Fruit fly (Drosophila melanogaster) whole organism, embryonic: ENCODE data around the gene CG10431.

ENCODE experiments used
- Adf1 ChIP-seq: fragments of 200-800 bp; sonication (Bioruptor generic); IDR thresholded peaks from 2 replicates; pipeline ENCODE4 v1.3.6; 2022; ENCODE audit warnings: missing biosample characterization, missing genetic modification characterization
- Atf6 ChIP-seq: fragments of 200-800 bp; sonication (Bioruptor generic); IDR thresholded peaks from 2 replicates; pipeline ENCODE4 v1.3.6; 2022; ENCODE audit warnings: missing biosample characterization, missing genetic modification characterization
- Awh ChIP-seq: fragments of 200-800 bp; sonication (Bioruptor generic); IDR thresholded peaks from 2 replicates; pipeline ENCODE4, ENCODE4 v1.3.6; 2022; ENCODE audit warnings: missing biosample characterization, missing genetic modification characterization
- CG10543 ChIP-seq: fragments of 200-800 bp; sonication (Bioruptor generic); optimal IDR thresholded peaks from 3 replicates; lab custom pipeline; 2017; ENCODE audit warnings: missing biosample characterization, mild to moderate bottlenecking, missing genetic modification characterization, moderate library complexity
- CG11504 ChIP-seq: fragments of 200-800 bp; sonication (Bioruptor generic); optimal IDR thresholded peaks from 3 replicates; lab custom pipeline; 2019; ENCODE audit warnings: missing biosample characterization, mild to moderate bottlenecking, missing genetic modification characterization, moderate library complexity
- CG13894 ChIP-seq: fragments of 200-800 bp; sonication (Bioruptor generic); optimal IDR thresholded peaks from 3 replicates; lab custom pipeline; 2018; ENCODE audit warnings: missing biosample characterization, mild to moderate bottlenecking, missing genetic modification characterization, moderate library complexity
- CG17568 ChIP-seq: fragments of 200-800 bp; sonication (Bioruptor generic); optimal IDR thresholded peaks from 2 replicates; lab custom pipeline; 2018; ENCODE audit warnings: missing biosample characterization, mild to moderate bottlenecking, missing genetic modification characterization, moderate library complexity
- CG1792 ChIP-seq: fragments of 200-800 bp; sonication (Bioruptor generic); optimal IDR thresholded peaks from 2 replicates; lab custom pipeline; 2016; ENCODE audit warnings: missing biosample characterization, missing genetic modification characterization
- CG31388 ChIP-seq: fragments of 200-800 bp; sonication (Bioruptor generic); optimal IDR thresholded peaks from 2 replicates; lab custom pipeline; 2016; ENCODE audit warnings: missing biosample characterization, missing genetic modification characterization
- CG3847 ChIP-seq: fragments of 200-800 bp; sonication (Bioruptor generic); IDR thresholded peaks from 2 replicates; pipeline ENCODE4 v1.3.6; 2022; ENCODE audit warnings: missing biosample characterization, missing genetic modification characterization
- CG3995 ChIP-seq: fragments of 200-800 bp; sonication (Bioruptor generic); optimal IDR thresholded peaks from 3 replicates; lab custom pipeline; 2016; ENCODE audit warnings: missing biosample characterization, missing genetic modification characterization
- CG4282 ChIP-seq: fragments of 200-800 bp; sonication (Bioruptor generic); optimal IDR thresholded peaks from 2 replicates; lab custom pipeline; 2016; ENCODE audit warnings: missing biosample characterization, missing genetic modification characterization
- CG4730 ChIP-seq: fragments of 200-800 bp; sonication (Bioruptor generic); IDR thresholded peaks from 2 replicates; pipeline ENCODE4 v1.3.6; 2022; ENCODE audit warnings: missing biosample characterization, missing genetic modification characterization
- CG7745 ChIP-seq: fragments of 200-800 bp; sonication (Bioruptor generic); optimal IDR thresholded peaks from 2 replicates; lab custom pipeline; 2018; ENCODE audit warnings: missing biosample characterization, mild to moderate bottlenecking, missing genetic modification characterization, moderate library complexity
- CG7839 ChIP-seq: fragments of 200-800 bp; sonication (Bioruptor generic); optimal IDR thresholded peaks from 3 replicates; lab custom pipeline; 2018; ENCODE audit warnings: missing biosample characterization, mild to moderate bottlenecking, missing genetic modification characterization, moderate library complexity
- CG7963 ChIP-seq: fragments of 200-800 bp; sonication (Bioruptor generic); IDR thresholded peaks from 3 replicates; pipeline ENCODE4 v1.3.6; 2022; ENCODE audit warnings: missing biosample characterization, missing genetic modification characterization; ENCODE audit not compliant: partially characterized antibody
- CG8089 ChIP-seq: fragments of 200-800 bp; sonication (Bioruptor generic); optimal IDR thresholded peaks from 3 replicates; lab custom pipeline; 2016; ENCODE audit warnings: missing biosample characterization, missing genetic modification characterization
- CG9727 ChIP-seq: fragments of 200-800 bp; sonication (Bioruptor generic); optimal IDR thresholded peaks from 3 replicates; lab custom pipeline; 2017; ENCODE audit warnings: missing biosample characterization, mild to moderate bottlenecking, missing genetic modification characterization
- Dll ChIP-seq: fragments of 200-800 bp; sonication (Bioruptor generic); IDR thresholded peaks from 4 replicates; pipeline ENCODE4 v1.3.6; 2022; ENCODE audit warnings: missing biosample characterization, missing genetic modification characterization; ENCODE audit not compliant: partially characterized antibody
- Hey ChIP-seq: fragments of 200-800 bp; sonication (Bioruptor generic); optimal IDR thresholded peaks from 3 replicates; lab custom pipeline; 2018; ENCODE audit warnings: missing biosample characterization, mild to moderate bottlenecking, missing genetic modification characterization
- Hr39 ChIP-seq: fragments of >200 bp; optimal IDR thresholded peaks from 2 replicates; lab custom pipeline; 2017
- Jarid2 ChIP-seq: fragments of 200-800 bp; sonication (Bioruptor generic); optimal IDR thresholded peaks from 3 replicates; lab custom pipeline; 2017; ENCODE audit warnings: mild to moderate bottlenecking, missing biosample characterization, missing genetic modification reagents, missing genetic modification characterization
- Kr ChIP-seq: fragments of 200-800 bp; sonication (Bioruptor generic); optimal IDR thresholded peaks from 2 replicates; lab custom pipeline; 2017; ENCODE audit warnings: missing biosample characterization, mild to moderate bottlenecking, missing genetic modification characterization
- Lhr ChIP-seq: fragments of 200-800 bp; sonication (Bioruptor generic); optimal IDR thresholded peaks from 3 replicates; lab custom pipeline; 2017; ENCODE audit warnings: mild to moderate bottlenecking, missing biosample characterization, missing genetic modification reagents, missing genetic modification characterization
- Med ChIP-seq: fragments of 200-800 bp; sonication (Bioruptor generic); peaks from one replicate; lab custom pipeline; 2016; ENCODE audit warnings: missing biosample characterization, missing genetic modification characterization, mild to moderate bottlenecking, inconsistent platforms, moderate library complexity
- Scr ChIP-seq: fragments of 200-800 bp; sonication (Bioruptor generic); IDR thresholded peaks from 2 replicates; pipeline ENCODE4 v1.3.6; 2022; ENCODE audit warnings: missing biosample characterization, missing genetic modification characterization; ENCODE audit not compliant: partially characterized antibody
- Six4 ChIP-seq: fragments of 200-800 bp; sonication (Bioruptor generic); optimal IDR thresholded peaks from 2 replicates; lab custom pipeline; 2016; ENCODE audit warnings: missing biosample characterization, missing genetic modification characterization
- Tbp ChIP-seq: fragments of >200 bp; optimal IDR thresholded peaks from 2 replicates; lab custom pipeline; 2018; ENCODE audit warnings: missing biosample characterization, missing genetic modification characterization
- abd-A ChIP-seq: fragments of 200-800 bp; sonication (Bioruptor generic); optimal IDR thresholded peaks from 3 replicates; lab custom pipeline; 2019; ENCODE audit warnings: missing biosample characterization, mild to moderate bottlenecking, missing genetic modification characterization, moderate library complexity
- ap ChIP-seq: fragments of 200-800 bp; sonication (Bioruptor generic); IDR thresholded peaks from 2 replicates; pipeline ENCODE4 v1.3.6; 2022; ENCODE audit warnings: missing biosample characterization, missing genetic modification characterization
- cas ChIP-seq: fragments of 200-800 bp; sonication (Bioruptor generic); IDR thresholded peaks from 2 replicates; pipeline ENCODE4 v1.3.6; 2022; ENCODE audit warnings: missing biosample characterization, missing genetic modification characterization
- crol ChIP-seq: fragments of 200-800 bp; sonication (Bioruptor generic); IDR thresholded peaks from 2 replicates; pipeline ENCODE4 v1.3.6; 2022; ENCODE audit warnings: missing biosample characterization, missing genetic modification characterization
- crp ChIP-seq, 2 experiments: fragments of 200-800 bp; sonication (Bioruptor generic); optimal IDR thresholded peaks; 2 replicates in 1 of 2; 3 replicates in 1 of 2; lab custom pipeline; 2017; ENCODE audit warnings: missing biosample characterization in 2 of 2, missing genetic modification characterization in 2 of 2, mild to moderate bottlenecking in 1 of 2, moderate library complexity in 1 of 2
- ewg ChIP-seq: fragments of 200-800 bp; sonication (Bioruptor generic); optimal IDR thresholded peaks from 3 replicates; lab custom pipeline; 2017; ENCODE audit warnings: mild to moderate bottlenecking, missing biosample characterization, missing genetic modification reagents, missing genetic modification characterization
- fu2 ChIP-seq: fragments of 200-800 bp; sonication (Bioruptor generic); optimal IDR thresholded peaks from 2 replicates; lab custom pipeline; 2016; ENCODE audit warnings: missing biosample characterization, missing genetic modification characterization
- gcm ChIP-seq: fragments of 200-800 bp; sonication (Bioruptor generic); optimal IDR thresholded peaks from 2 replicates; lab custom pipeline; 2019; ENCODE audit warnings: missing biosample characterization, mild to moderate bottlenecking, missing genetic modification characterization, moderate library complexity
- gem ChIP-seq: fragments of 200-800 bp; sonication (Bioruptor generic); optimal IDR thresholded peaks from 2 replicates; lab custom pipeline; 2019; ENCODE audit warnings: missing biosample characterization, mild to moderate bottlenecking, missing genetic modification characterization, moderate library complexity
- h ChIP-seq: fragments of >200 bp; optimal IDR thresholded peaks from 2 replicates; lab custom pipeline; 2017
- jigr1 ChIP-seq: fragments of 200-800 bp; sonication (Bioruptor generic); IDR thresholded peaks from 3 replicates; pipeline ENCODE4 v1.3.6; 2022; ENCODE audit warnings: missing biosample characterization, missing genetic modification characterization
- jing ChIP-seq: fragments of 200-800 bp; sonication (Bioruptor generic); optimal IDR thresholded peaks from 2 replicates; lab custom pipeline; 2018; ENCODE audit warnings: missing biosample characterization, mild to moderate bottlenecking, missing genetic modification characterization
- luna ChIP-seq: fragments of 200-800 bp; sonication (Bioruptor generic); optimal IDR thresholded peaks from 2 replicates; lab custom pipeline; 2016; ENCODE audit warnings: missing biosample characterization, missing genetic modification characterization
- mirr ChIP-seq: fragments of 200-800 bp; sonication (Bioruptor generic); optimal IDR thresholded peaks from 3 replicates; lab custom pipeline; 2018; ENCODE audit warnings: missing biosample characterization, mild to moderate bottlenecking, missing genetic modification characterization
- nom ChIP-seq: fragments of 200-800 bp; sonication (Bioruptor generic); optimal IDR thresholded peaks from 2 replicates; lab custom pipeline; 2017; ENCODE audit warnings: missing biosample characterization, missing genetic modification characterization, mild to moderate bottlenecking, moderate library complexity, missing genetic modification reagents
- psq ChIP-seq: fragments of 200-800 bp; sonication (Bioruptor generic); optimal IDR thresholded peaks from 2 replicates; lab custom pipeline; 2017; ENCODE audit warnings: missing biosample characterization, missing genetic modification characterization
- rib ChIP-seq: fragments of 200-800 bp; sonication (Bioruptor generic); IDR thresholded peaks from 2 replicates; pipeline ENCODE4 v1.3.6; 2022; ENCODE audit warnings: missing biosample characterization, missing genetic modification characterization
- sisA ChIP-seq: fragments of 200-800 bp; sonication (Bioruptor generic); IDR thresholded peaks from 2 replicates; pipeline ENCODE4 v1.3.6; 2022; ENCODE audit warnings: missing biosample characterization, missing genetic modification characterization
- sr ChIP-seq: fragments of 200-800 bp; sonication (Bioruptor generic); IDR thresholded peaks from 3 replicates; pipeline ENCODE4 v1.3.6; 2022; ENCODE audit warnings: missing biosample characterization, missing genetic modification characterization
- stc ChIP-seq: fragments of 200-800 bp; sonication (Bioruptor generic); IDR thresholded peaks from 2 replicates; pipeline ENCODE4 v1.3.6; 2022; ENCODE audit warnings: missing biosample characterization, missing genetic modification characterization
- tna ChIP-seq: fragments of 200-800 bp; sonication (Bioruptor generic); IDR thresholded peaks from 2 replicates; pipeline ENCODE4 v1.3.6; 2022; ENCODE audit warnings: missing biosample characterization, missing genetic modification characterization; ENCODE audit not compliant: partially characterized antibody
- wek ChIP-seq: fragments of 200-800 bp; sonication (Bioruptor generic); optimal IDR thresholded peaks from 3 replicates; lab custom pipeline; 2018; ENCODE audit warnings: missing biosample characterization, mild to moderate bottlenecking, missing genetic modification characterization, moderate library complexity
- zen ChIP-seq: fragments of 200-800 bp; sonication (Bioruptor generic); optimal IDR thresholded peaks from 3 replicates; lab custom pipeline; 2018; ENCODE audit warnings: missing biosample characterization, mild to moderate bottlenecking, missing genetic modification characterization, moderate library complexity
- zen2 ChIP-seq: fragments of 200-800 bp; sonication (Bioruptor generic); IDR thresholded peaks from 3 replicates; pipeline ENCODE4 v1.3.6; 2022; ENCODE audit warnings: missing biosample characterization, missing genetic modification characterization; ENCODE audit not compliant: partially characterized antibody

CG10431 gene

DNA sequence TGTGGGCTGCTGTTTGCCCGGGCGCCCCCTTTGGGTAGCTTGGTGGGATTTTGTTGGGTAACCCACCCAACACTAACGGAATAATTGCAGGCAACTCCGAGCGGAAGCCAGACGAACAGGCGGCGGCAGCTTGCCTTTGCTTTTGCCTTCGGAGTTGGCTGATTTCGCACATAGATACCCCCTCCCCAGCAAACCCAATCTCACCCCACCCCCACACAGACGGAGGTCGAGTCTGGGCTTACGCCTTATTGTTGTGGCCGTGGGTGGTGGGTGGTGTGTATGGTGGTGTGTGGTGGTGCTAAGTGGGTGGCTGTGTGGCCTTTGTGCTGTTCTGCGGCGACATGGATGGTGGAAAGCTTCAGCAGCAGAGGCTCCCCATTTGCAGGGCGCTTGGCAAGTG lies 41.1 kb downstream of the CG10431 start:
- TF ChIP-seq Dll (GFP tag; lab: Robert Waterston, UW) (no peak), CG11504 (tag; lab: Kevin White, UChicago) (no peak), CG13894 (tag; lab: Kevin White, UChicago) (peak; percentile 49), CG31388 (no peak), Six4 (GFP tag; lab: Kevin White, UChicago) (no peak), CG7963 (GFP tag; lab: Robert Waterston, UW) (no peak), Jarid2 (GFP tag; lab: Kevin White, UChicago) (no peak), Lhr (GFP tag; lab: Kevin White, UChicago) (no peak), Hey (tag; lab: Kevin White, UChicago) (peak; percentile 96), crp (GFP tag; optimal IDR thresholded peaks at IDR 0.05; lab: Kevin White, UChicago) (no peak), CG17568 (GFP tag; lab: Kevin White, UChicago) (no peak), CG7839 (no peak), Kr (no peak), Scr (GFP tag; lab: Robert Waterston, UW) (no peak), fu2 (GFP tag; lab: Kevin White, UChicago) (no peak), zen (tag; lab: Kevin White, UChicago) (no peak), luna (no peak), rib (no peak), Atf6 (GFP tag; lab: Robert Waterston, UW) (no peak), sr (GFP tag; lab: Robert Waterston, UW) (no peak), CG8089 (GFP tag; lab: Kevin White, UChicago) (no peak), Tbp (GFP tag; lab: Kevin White, UChicago) (no peak), CG4730 (GFP tag; lab: Robert Waterston, UW) (no peak), jigr1 (GFP tag; lab: Robert Waterston, UW) (no peak), CG3847 (GFP tag; lab: Robert Waterston, UW) (0 out of 2 replicates have a peak, but pooled peaks have one; percentile 10), h (lab: Kevin White, UChicago) (no peak), ewg (no peak), Awh (GFP tag; lab: Robert Waterston, UW) (no peak), zen2 (GFP tag; lab: Robert Waterston, UW) (peak; percentile 34; the same call in 1 of the 3 replicates), Med (GFP tag; lab: Kevin White, UChicago) (peak; percentile 54), Adf1 (GFP tag; lab: Robert Waterston, UW) (peak; percentile 7; the same call in 1 of the 2 replicates), gcm (GFP tag; lab: Kevin White, UChicago) (no peak), psq (no peak), CG1792 (GFP tag; lab: Kevin White, UChicago) (no peak), ap (GFP tag; lab: Robert Waterston, UW) (no peak), wek (no peak), abd-A (tag; lab: Kevin White, UChicago) (peak; percentile 91), stc (GFP tag; lab: Robert Waterston, UW) (no peak), gem (no peak), CG9727 (GFP tag; lab: Kevin White, UChicago) (no peak), cas (GFP tag; lab: Robert Waterston, UW) (no peak), mirr (peak; percentile 37), CG10543 (GFP tag; lab: Kevin White, UChicago) (peak; percentile 66), Hr39 (lab: Kevin White, UChicago) (no peak), CG3995 (GFP tag; lab: Kevin White, UChicago) (no peak), sisA (no peak), nom (GFP tag; lab: Kevin White, UChicago) (no peak), CG4282 (GFP tag; lab: Kevin White, UChicago) (no peak), jing (no peak), CG7745 (tag; lab: Kevin White, UChicago) (no peak), tna (GFP tag; lab: Robert Waterston, UW) (no peak), crol (no peak)
